Fruit fly (Drosophila melanogaster) whole organism, wandering third instar larva: ENCODE measurements around the gene CG3842.

Experiments
- Abd-B ChIP-seq: fragments of >200 bp; optimal IDR thresholded peaks from 2 replicates; lab custom pipeline; 2017; ENCODE audit warnings: missing biosample characterization, missing genetic modification characterization
- h ChIP-seq: fragments of 200-800 bp; sonication (Bioruptor generic); optimal IDR thresholded peaks from 3 replicates; lab custom pipeline; 2016; ENCODE audit warnings: missing biosample characterization, mild to moderate bottlenecking, missing genetic modification characterization
- sage ChIP-seq: fragments of 200-800 bp; sonication (Bioruptor generic); optimal IDR thresholded peaks from 2 replicates; lab custom pipeline; 2016; ENCODE audit warnings: missing biosample characterization, mild to moderate bottlenecking, missing genetic modification characterization

- TF ChIP-seq h = no peak
- no peak for TF ChIP-seq sage (GFP tag; lab: Kevin White, UChicago)
- no peak for TF ChIP-seq Abd-B (GFP tag; lab: Kevin White, UChicago)
These were observed 16.6 kb downstream of the CG3842 start for dm6 chrX:6354163-6354562.
